Fruit fly (Drosophila melanogaster): ENCODE results near the gene Sps2.

- TF ChIP-seq ttk (optimal IDR thresholded peaks at IDR 0.05) (no peak), psq (optimal IDR thresholded peaks at IDR 0.05) (no peak), Sin3A (optimal IDR thresholded peaks at IDR 0.05) (no peak), h (optimal IDR thresholded peaks at IDR 0.05) (no peak)
These were observed 21.3 kb upstream of the Sps2 start for dm6 chr2L:10321036-10321583.
